Worm (Caenorhabditis elegans): ENCODE measurements around the gene scl-27.

The scl-27 gene

ce11 chrV:396309-396708 lies 3.5 kb upstream of the scl-27 start, which contains the start of gene nhr-253:
TSS of gene nhr-253 (plus strand) at chrV:396593.
- no peak for TF ChIP-seq unc-62 (GFP tag; optimal IDR thresholded peaks at IDR 0.05)
- no peak for TF ChIP-seq nhr-76 (tag; optimal IDR thresholded peaks at IDR 0.05)
- TF ChIP-seq jun-1 (tag; optimal IDR thresholded peaks at IDR 0.05) = no peak
- TF ChIP-seq lsy-2 (tag; optimal IDR thresholded peaks at IDR 0.05) = no peak
- TF ChIP-seq nhr-77 (tag; optimal IDR thresholded peaks at IDR 0.05) = no peak
- no peak for TF ChIP-seq unc-98 (GFP tag; IDR thresholded peaks at IDR 0.05)
- peak; percentile 36 for TF ChIP-seq dsc-1 (tag; optimal IDR thresholded peaks at IDR 0.05)
- no peak for TF ChIP-seq alr-1 (tag; optimal IDR thresholded peaks at IDR 0.05; ENCODE audit: borderline replicate concordance)
- no peak for TF ChIP-seq ama-1 (optimal IDR thresholded peaks at IDR 0.05)
- no peak for TF ChIP-seq fkh-4 (tag; optimal IDR thresholded peaks at IDR 0.05; ENCODE audit: borderline replicate concordance)
- peak; percentile 70 for TF ChIP-seq nhr-47 (tag; optimal IDR thresholded peaks at IDR 0.05)
- no peak for TF ChIP-seq zag-1 (tag; optimal IDR thresholded peaks at IDR 0.05)
- no peak for TF ChIP-seq lin-14 (GFP tag; optimal IDR thresholded peaks at IDR 0.05)
- no peak for TF ChIP-seq F16B12.6 (tag; optimal IDR thresholded peaks at IDR 0.05)
- TF ChIP-seq isw-1 (GFP tag; IDR thresholded peaks at IDR 0.05) = no peak
- TF ChIP-seq fos-1 (tag; optimal IDR thresholded peaks at IDR 0.05) = no peak
- TF ChIP-seq mdl-1 (tag; optimal IDR thresholded peaks at IDR 0.05) = no peak
- TF ChIP-seq hpl-2 (GFP tag; optimal IDR thresholded peaks at IDR 0.05) = no peak
- no peak for TF ChIP-seq pax-3 (tag; optimal IDR thresholded peaks at IDR 0.05)
- TF ChIP-seq nhr-20 (tag; optimal IDR thresholded peaks at IDR 0.05) = peak; percentile 33
- no peak for TF ChIP-seq dpl-1 (GFP tag; optimal IDR thresholded peaks at IDR 0.05)
- TF ChIP-seq efl-3 (GFP tag; optimal IDR thresholded peaks at IDR 0.05) = no peak
- TF ChIP-seq snpc-4 (tag; optimal IDR thresholded peaks at IDR 0.05) = no peak
- TF ChIP-seq fkh-8 (tag; optimal IDR thresholded peaks at IDR 0.05) = peak; percentile 82
- TF ChIP-seq nhr-90 (tag; optimal IDR thresholded peaks at IDR 0.05; ENCODE audit: poor library complexity) = no peak

ce11 chrV:403028-403427 lies 3.2 kb downstream of the scl-27 start, which contains the start of gene srh-62:
TSS of gene srh-62 (minus strand) at chrV:403128.
- no peak for TF ChIP-seq lsy-2 (tag; optimal IDR thresholded peaks at IDR 0.05)
- TF ChIP-seq rnt-1 (tag; optimal IDR thresholded peaks at IDR 0.05) = no peak
- TF ChIP-seq elt-3 (tag; optimal IDR thresholded peaks at IDR 0.05) = no peak
- TF ChIP-seq aly-2 (tag; optimal IDR thresholded peaks at IDR 0.05) = no peak
- no peak for TF ChIP-seq fkh-10 (GFP tag; optimal IDR thresholded peaks at IDR 0.05)

- TF ChIP-seq swsn-7 (tag; optimal IDR thresholded peaks at IDR 0.05) (peak; percentile 13), pax-3 (tag; optimal IDR thresholded peaks at IDR 0.05) (peak; percentile 69), fkh-8 (tag; optimal IDR thresholded peaks at IDR 0.05) (peak; percentile 90), ceh-88 (GFP tag; IDR thresholded peaks at IDR 0.05) (no peak), dsc-1 (tag; optimal IDR thresholded peaks at IDR 0.05) (peak; percentile 80), efl-1 (optimal IDR thresholded peaks at IDR 0.05) (no peak), efl-1 (GFP tag; optimal IDR thresholded peaks at IDR 0.05 in 1 of 2) (peak in 1 of 2 experiments; percentile 83), nhr-47 (tag; optimal IDR thresholded peaks at IDR 0.05) (peak; percentile 70), pqm-1 (tag; optimal IDR thresholded peaks at IDR 0.05) (no peak), nhr-20 (tag; optimal IDR thresholded peaks at IDR 0.05) (peak; percentile 63)
Measured at ce11 chrV:404210-404669, 4.4 kb downstream of the scl-27 start, which contains the start of gene nhr-252. TSS of gene nhr-252 (plus strand) at chrV:404619.

- no peak for TF ChIP-seq nhr-28 (tag; optimal IDR thresholded peaks at IDR 0.05)
- no peak for TF ChIP-seq tbx-2 (tag; optimal IDR thresholded peaks at IDR 0.05)
- TF ChIP-seq nhr-11 (tag; optimal IDR thresholded peaks at IDR 0.05) = no peak
- no peak for TF ChIP-seq sptf-1 (tag; optimal IDR thresholded peaks at IDR 0.05)
- TF ChIP-seq nhr-90 (tag; optimal IDR thresholded peaks at IDR 0.05; ENCODE audit: poor library complexity) = no peak
- TF ChIP-seq vab-15 (tag; optimal IDR thresholded peaks at IDR 0.05) = no peak
- TF ChIP-seq C34B4.2 (tag; optimal IDR thresholded peaks at IDR 0.05) = no peak
- TF ChIP-seq egl-27 (tag; optimal IDR thresholded peaks at IDR 0.05) = no peak
- TF ChIP-seq nhr-85 (tag) = no peak
- TF ChIP-seq xbp-1 (tag; optimal IDR thresholded peaks at IDR 0.05) = no peak
- no peak for TF ChIP-seq hlh-17 (GFP tag; optimal IDR thresholded peaks at IDR 0.05; ENCODE audit: borderline replicate concordance)
- no peak for TF ChIP-seq hpl-2 (GFP tag; optimal IDR thresholded peaks at IDR 0.05)
- no peak for TF ChIP-seq nhr-237 (tag; optimal IDR thresholded peaks at IDR 0.05)
- TF ChIP-seq ztf-11 (tag; optimal IDR thresholded peaks at IDR 0.05) = no peak
- no peak for TF ChIP-seq zag-1 (tag; optimal IDR thresholded peaks at IDR 0.05)
- no peak for TF ChIP-seq lin-39 (tag; optimal IDR thresholded peaks at IDR 0.05)
- TF ChIP-seq nhr-77 (tag; optimal IDR thresholded peaks at IDR 0.05) = no peak
- no peak for TF ChIP-seq grh-1 (GFP tag; IDR thresholded peaks at IDR 0.05)
Measured at ce11 chrV:412820-413219, 13.0 kb downstream of the scl-27 start.

Measured in whole organism, L1 larva.